Worm (Caenorhabditis elegans) whole organism, early embryonic: ENCODE measurements around the gene prx-5.

Experiments used
- B0310.2 ChIP-seq: sonication (generic microtip); optimal IDR thresholded peaks from 2 replicates; lab custom pipeline; 2016; ENCODE audit warnings: mild to moderate bottlenecking, missing genetic modification characterization, missing compliant biosample characterization
- F13C5.2 ChIP-seq: sonication (generic microtip); optimal IDR thresholded peaks from 2 replicates; lab custom pipeline; 2017; ENCODE audit warnings: mild to moderate bottlenecking, missing genetic modification characterization, inconsistent platforms, missing compliant biosample characterization
- aly-1 ChIP-seq: sonication (generic microtip); optimal IDR thresholded peaks from 2 replicates; lab custom pipeline; 2016; ENCODE audit warnings: missing genetic modification characterization, missing compliant biosample characterization
- ama-1 ChIP-seq: fragments of 150-350 bp; optimal IDR thresholded peaks from 2 replicates; lab custom pipeline; 2014
- ceh-13 ChIP-seq: fragments of 200-800 bp; sonication (Bioruptor generic); optimal IDR thresholded peaks from 2 replicates; lab custom pipeline; 2018; ENCODE audit warnings: mild to moderate bottlenecking, missing genetic modification characterization, missing compliant biosample characterization
- ceh-36 ChIP-seq: sonication (generic microtip); optimal IDR thresholded peaks from 2 replicates; lab custom pipeline; 2016; ENCODE audit warnings: missing genetic modification characterization, inconsistent platforms, missing compliant biosample characterization
- ets-7 ChIP-seq: sonication (generic microtip); optimal IDR thresholded peaks from 2 replicates; lab custom pipeline; 2016; ENCODE audit warnings: missing genotype, missing genetic modification characterization, missing compliant biosample characterization
- flt-1 ChIP-seq: fragments of 200-800 bp; sonication (Bioruptor generic); IDR thresholded peaks from 2 replicates; pipeline ENCODE4 v1.3.6; 2022; ENCODE audit warnings: missing genetic modification characterization, missing compliant biosample characterization
- hmbx-1 ChIP-seq: sonication (generic microtip); optimal IDR thresholded peaks from 2 replicates; lab custom pipeline; 2016; ENCODE audit warnings: mild to moderate bottlenecking, missing genetic modification characterization, missing compliant biosample characterization
- hmg-4 ChIP-seq: fragments of 200-800 bp; sonication (Bioruptor generic); optimal IDR thresholded peaks from 2 replicates; lab custom pipeline; 2018; ENCODE audit warnings: mild to moderate bottlenecking, missing genetic modification characterization, missing compliant biosample characterization
- hnd-1 ChIP-seq: sonication (generic microtip); optimal IDR thresholded peaks from 2 replicates; lab custom pipeline; 2016; ENCODE audit warnings: missing genetic modification characterization, missing compliant biosample characterization
- pes-1 ChIP-seq: fragments of 200-800 bp; sonication (Bioruptor generic); IDR thresholded peaks from 2 replicates; pipeline ENCODE4 v1.3.6; 2022; ENCODE audit warnings: missing genetic modification reagents, missing genetic modification characterization, missing compliant biosample characterization
- scrt-1 ChIP-seq: fragments of 200-800 bp; sonication (Bioruptor generic); IDR thresholded peaks from 2 replicates; pipeline ENCODE4 v1.3.6; 2022; ENCODE audit warnings: missing genetic modification characterization, missing compliant biosample characterization
- sea-1 ChIP-seq: fragments of 200-800 bp; sonication (Bioruptor generic); conservative IDR thresholded peaks from 2 replicates; pipeline ENCODE4 v1.3.6; 2022; ENCODE audit warnings: missing genetic modification characterization, missing compliant biosample characterization
- tbx-11 ChIP-seq: fragments of 200-800 bp; sonication (Bioruptor generic); IDR thresholded peaks from 2 replicates; pipeline ENCODE4 v1.3.6; 2022; ENCODE audit warnings: missing genetic modification characterization, missing compliant biosample characterization
- tbx-37 ChIP-seq: fragments of 200-800 bp; sonication (Bioruptor generic); conservative IDR thresholded peaks from 2 replicates; pipeline ENCODE4 v1.3.6; 2022; ENCODE audit warnings: missing genetic modification reagents, missing genetic modification characterization, missing compliant biosample characterization
- tra-4 ChIP-seq: sonication (generic microtip); optimal IDR thresholded peaks from 2 replicates; lab custom pipeline; 2017; ENCODE audit warnings: missing genetic modification characterization, missing compliant biosample characterization

Gene prx-5

ce11 chrII:8679799-8680198 lies 24.8 kb upstream of the prx-5 start:
- no peak for TF ChIP-seq flt-1 (GFP tag; lab: Robert Waterston, UW)
- TF ChIP-seq hmbx-1 (tag; lab: Kevin White, UChicago) = no peak
- no peak for TF ChIP-seq tbx-37 (GFP tag; lab: Robert Waterston, UW)
- TF ChIP-seq hnd-1 = no peak
- TF ChIP-seq aly-1 (tag; lab: Kevin White, UChicago) = no peak
- TF ChIP-seq ceh-36 = no peak
- TF ChIP-seq tbx-11 (GFP tag; lab: Robert Waterston, UW) = no peak
- TF ChIP-seq tra-4 (tag; lab: Kevin White, UChicago) = no peak
- TF ChIP-seq ets-7 = no peak
- TF ChIP-seq pes-1 (GFP tag; lab: Robert Waterston, UW) = no peak
- TF ChIP-seq hmg-4 (GFP tag; lab: Kevin White, UChicago) = no peak
- no peak for TF ChIP-seq sea-1 (GFP tag; lab: Robert Waterston, UW)
- TF ChIP-seq ama-1 (lab: Kevin White, UChicago) = no peak
- TF ChIP-seq F13C5.2 (tag; lab: Kevin White, UChicago) = no peak
- TF ChIP-seq ceh-13 (GFP tag; lab: Kevin White, UChicago) = no peak
- TF ChIP-seq B0310.2 (tag; lab: Kevin White, UChicago) = no peak

ce11 chrII:8683933-8684332 lies 20.7 kb upstream of the prx-5 start:
- TF ChIP-seq flt-1 (GFP tag; lab: Robert Waterston, UW) (0 out of 2 replicates have a peak, but pooled peaks have one; percentile 22), tra-4 (tag; lab: Kevin White, UChicago) (no peak), hmg-4 (GFP tag; lab: Kevin White, UChicago) (no peak)

- TF ChIP-seq aly-1 (tag; lab: Kevin White, UChicago) = no peak
- TF ChIP-seq B0310.2 (tag; lab: Kevin White, UChicago) = no peak
- TF ChIP-seq ceh-36 = no peak
- TF ChIP-seq hmbx-1 (tag; lab: Kevin White, UChicago) = no peak
- no peak for TF ChIP-seq tra-4 (tag; lab: Kevin White, UChicago)
- no peak for TF ChIP-seq flt-1 (GFP tag; lab: Robert Waterston, UW)
- no peak for TF ChIP-seq tbx-11 (GFP tag; lab: Robert Waterston, UW)
- no peak for TF ChIP-seq ets-7
- no peak for TF ChIP-seq tbx-37 (GFP tag; lab: Robert Waterston, UW)
Measured at ce11 chrII:8684824-8685223, 19.8 kb upstream of the prx-5 start, which contains the start of gene hgap-2. Gene hgap-2, minus strand, starts transcription at chrII:8684924.

ce11 chrII:8685623-8686022 lies 19.0 kb upstream of the prx-5 start, which contains the start of gene C34C6.9:
Gene C34C6.9, plus strand, starts transcription at chrII:8685923.
- no peak for TF ChIP-seq ceh-13 (GFP tag; lab: Kevin White, UChicago)
- no peak for TF ChIP-seq pes-1 (GFP tag; lab: Robert Waterston, UW)
- TF ChIP-seq aly-1 (tag; lab: Kevin White, UChicago) = no peak
- no peak for TF ChIP-seq F13C5.2 (tag; lab: Kevin White, UChicago)
- TF ChIP-seq ceh-36 = no peak
- no peak for TF ChIP-seq tra-4 (tag; lab: Kevin White, UChicago)
- TF ChIP-seq B0310.2 (tag; lab: Kevin White, UChicago) = no peak
- no peak for TF ChIP-seq hmbx-1 (tag; lab: Kevin White, UChicago)

- TF ChIP-seq flt-1 (GFP tag; lab: Robert Waterston, UW) = no peak
- no peak for TF ChIP-seq hmbx-1 (tag; lab: Kevin White, UChicago)
- TF ChIP-seq B0310.2 (tag; lab: Kevin White, UChicago) = no peak
- no peak for TF ChIP-seq scrt-1 (GFP tag; lab: Robert Waterston, UW)
- no peak for TF ChIP-seq F13C5.2 (tag; lab: Kevin White, UChicago)
- no peak for TF ChIP-seq aly-1 (tag; lab: Kevin White, UChicago)
- no peak for TF ChIP-seq ceh-13 (GFP tag; lab: Kevin White, UChicago)
Measured at ce11 chrII:8691344-8691960, 13.2 kb upstream of the prx-5 start, which contains the start of gene C34C6.3. Gene C34C6.3, plus strand, starts transcription at chrII:8691910.

ce11 chrII:8695783-8696182 lies 8.8 kb upstream of the prx-5 start, which contains the start of gene C34C6.10:
Gene C34C6.10, minus strand, starts transcription at chrII:8695883.
- TF ChIP-seq ceh-13 (GFP tag; lab: Kevin White, UChicago) = no peak
- no peak for TF ChIP-seq hnd-1

- TF ChIP-seq aly-1 (tag; lab: Kevin White, UChicago) (no peak), ets-7 (no peak), hnd-1 (no peak), tbx-11 (GFP tag; lab: Robert Waterston, UW) (no peak), tbx-37 (GFP tag; lab: Robert Waterston, UW) (no peak), B0310.2 (tag; lab: Kevin White, UChicago) (no peak), hmbx-1 (tag; lab: Kevin White, UChicago) (no peak), ceh-13 (GFP tag; lab: Kevin White, UChicago) (no peak), pes-1 (GFP tag; lab: Robert Waterston, UW) (no peak), hmg-4 (GFP tag; lab: Kevin White, UChicago) (no peak), sea-1 (GFP tag; lab: Robert Waterston, UW) (no peak), ceh-36 (no peak), flt-1 (GFP tag; lab: Robert Waterston, UW) (no peak), scrt-1 (GFP tag; lab: Robert Waterston, UW) (no peak), ama-1 (lab: Kevin White, UChicago) (no peak), F13C5.2 (tag; lab: Kevin White, UChicago) (no peak), tra-4 (tag; lab: Kevin White, UChicago) (no peak)
Measured at ce11 chrII:8698828-8699227, 5.8 kb upstream of the prx-5 start, which contains the start of gene chdh-1. Gene chdh-1, minus strand, starts transcription at chrII:8698928.
